Fruit fly (Drosophila melanogaster) whole organism, wandering third instar larva: ENCODE data around the gene CG1632.

ENCODE experiments used
- Abd-B ChIP-seq: fragments of >200 bp; optimal IDR thresholded peaks from 2 replicates; lab custom pipeline; 2017; ENCODE audit warnings: missing biosample characterization, missing genetic modification characterization
- CG9705 ChIP-seq: fragments of 200-800 bp; sonication (Bioruptor generic); optimal IDR thresholded peaks from 2 replicates; lab custom pipeline; 2018; ENCODE audit warnings: missing biosample characterization, mild to moderate bottlenecking, missing genetic modification characterization
- CrebA ChIP-seq: fragments of 200-800 bp; sonication (Bioruptor generic); optimal IDR thresholded peaks from 2 replicates; lab custom pipeline; 2016; ENCODE audit warnings: missing biosample characterization, mild to moderate bottlenecking, missing genetic modification characterization, borderline replicate concordance
- Dif ChIP-seq: fragments of 200-275, 200-300 bp; sonication (Bioruptor generic); optimal IDR thresholded peaks from 2 replicates; lab custom pipeline; 2018; ENCODE audit warnings: missing biosample characterization, missing genetic modification characterization; ENCODE audit not compliant: partially characterized antibody
- HLH106 ChIP-seq: fragments of 200-800 bp; optimal IDR thresholded peaks from 3 replicates; lab custom pipeline; 2019; ENCODE audit warnings: missing biosample characterization, mild to moderate bottlenecking, missing genetic modification characterization, moderate library complexity
- Myc ChIP-seq: fragments of >200 bp; optimal IDR thresholded peaks from 2 replicates; lab custom pipeline; 2017
- N ChIP-seq: fragments of >200 bp; optimal IDR thresholded peaks from 2 replicates; lab custom pipeline; 2018; ENCODE audit warnings: missing biosample characterization, missing external identifiers, missing genetic modification characterization
- Rel ChIP-seq, 2 experiments: fragments of 200-800 bp; sonication (Bioruptor generic) in 1 of 2; optimal IDR thresholded peaks; 2 replicates in 1 of 2; 3 replicates in 1 of 2; lab custom pipeline; 2016 to 2019; ENCODE audit warnings: mild to moderate bottlenecking in 2 of 2, missing biosample characterization in 2 of 2, missing genetic modification characterization in 2 of 2, moderate library complexity in 1 of 2
- Sp1 ChIP-seq: fragments of 200-800 bp; sonication (Bioruptor generic); optimal IDR thresholded peaks from 3 replicates; lab custom pipeline; 2019; ENCODE audit warnings: missing biosample characterization, mild to moderate bottlenecking, missing genetic modification characterization, moderate library complexity
- br ChIP-seq: fragments of 200-800 bp; sonication (Bioruptor generic); optimal IDR thresholded peaks from 2 replicates; lab custom pipeline; 2016; ENCODE audit warnings: missing biosample characterization, missing genetic modification characterization
- dmrt93B ChIP-seq: fragments of 200-800 bp; sonication (Bioruptor generic); optimal IDR thresholded peaks from 2 replicates; lab custom pipeline; 2018; ENCODE audit warnings: missing biosample characterization, mild to moderate bottlenecking, missing genetic modification characterization
- ey ChIP-seq: fragments of 200-800 bp; sonication (Bioruptor generic); optimal IDR thresholded peaks from 2 replicates; lab custom pipeline; 2016; ENCODE audit warnings: missing biosample characterization, missing genetic modification characterization
- foxo ChIP-seq, 2 experiments: fragments of 200-800 bp; sonication (Bioruptor generic); optimal IDR thresholded peaks; 2 replicates in 1 of 2; 3 replicates in 1 of 2; lab custom pipeline; 2016 to 2017; ENCODE audit warnings: missing biosample characterization in 2 of 2, missing genetic modification characterization in 2 of 2
- fru ChIP-seq: fragments of 200-800 bp; sonication (Bioruptor generic); optimal IDR thresholded peaks from 3 replicates; lab custom pipeline; 2016; ENCODE audit warnings: missing biosample characterization, mild to moderate bottlenecking, missing genetic modification characterization
- h ChIP-seq: fragments of 200-800 bp; sonication (Bioruptor generic); optimal IDR thresholded peaks from 3 replicates; lab custom pipeline; 2016; ENCODE audit warnings: missing biosample characterization, mild to moderate bottlenecking, missing genetic modification characterization
- jim ChIP-seq: fragments of 175-275, 200-325 bp; sonication (Bioruptor generic); optimal IDR thresholded peaks from 2 replicates; lab custom pipeline; 2016; ENCODE audit warnings: missing biosample characterization, mild to moderate bottlenecking, missing genetic modification characterization
- psq ChIP-seq: fragments of 200-800 bp; sonication (Bioruptor generic); optimal IDR thresholded peaks from 3 replicates; lab custom pipeline; 2017; ENCODE audit warnings: missing biosample characterization, mild to moderate bottlenecking, missing genetic modification characterization, moderate library complexity
- rgr ChIP-seq: fragments of 200-800 bp; sonication (Bioruptor generic); optimal IDR thresholded peaks from 3 replicates; lab custom pipeline; 2016; ENCODE audit warnings: missing biosample characterization, mild to moderate bottlenecking, missing genetic modification characterization
- sage ChIP-seq: fragments of 200-800 bp; sonication (Bioruptor generic); optimal IDR thresholded peaks from 2 replicates; lab custom pipeline; 2016; ENCODE audit warnings: missing biosample characterization, mild to moderate bottlenecking, missing genetic modification characterization
- woc ChIP-seq: sonication (Bioruptor generic); optimal IDR thresholded peaks from 2 replicates; lab custom pipeline; 2016; ENCODE audit warnings: missing biosample characterization, mild to moderate bottlenecking, missing genetic modification characterization

The CG1632 gene

dm6 chrX:8251268-8251996, 1.0 kb upstream of the CG1632 start, which contains the start of gene ND-75:
ND-75 (minus strand) TSS chrX:8251687.
- TF ChIP-seq Abd-B (GFP tag; lab: Kevin White, UChicago) (no peak), Myc (lab: Kevin White, UChicago) (peak; percentile 82)
- TF ChIP-seq, all 38 proteins: peak for 1

- TF ChIP-seq foxo (GFP tag; optimal IDR thresholded peaks at IDR 0.05; lab: Kevin White, UChicago) (peak in 1 of 2 experiments; percentile 33), br (GFP tag; lab: Kevin White, UChicago) (peak; percentile 14), h (GFP tag; lab: Kevin White, UChicago) (peak; percentile 22), woc (GFP tag; lab: Kevin White, UChicago) (no peak), jim (GFP tag; lab: Kevin White, UChicago) (no peak), rgr (GFP tag; lab: Kevin White, UChicago) (no peak), ey (GFP tag; lab: Kevin White, UChicago) (peak; percentile 24), fru (GFP tag; lab: Kevin White, UChicago) (peak; percentile 55)
Observed at dm6 chrX:8254739-8255326, 2.4 kb downstream of the CG1632 start.

- TF ChIP-seq foxo (GFP tag; optimal IDR thresholded peaks at IDR 0.05; lab: Kevin White, UChicago) (peak in 1 of 2 experiments; percentile 12), sage (no peak)
- TF ChIP-seq, all 38 proteins: peak for 1
Observed at dm6 chrX:8258281-8258802, 5.9 kb downstream of the CG1632 start.

dm6 chrX:8259881-8260280, 7.4 kb downstream of the CG1632 start:
- TF ChIP-seq h (GFP tag; lab: Kevin White, UChicago) (peak; percentile 3), CG9705 (GFP tag; lab: Kevin White, UChicago) (no peak)

- peak in 1 of 2 experiments; percentile 10 for TF ChIP-seq foxo (GFP tag; optimal IDR thresholded peaks at IDR 0.05; lab: Kevin White, UChicago)
- TF ChIP-seq dmrt93B (GFP tag; lab: Kevin White, UChicago), result no peak
- no peak for TF ChIP-seq Myc (lab: Kevin White, UChicago)
- TF ChIP-seq, all 38 proteins: peak for 1
Observed at dm6 chrX:8263236-8263635, 10.8 kb downstream of the CG1632 start.

dm6 chrX:8265261-8265660, 12.8 kb downstream of the CG1632 start:
- peak; percentile 10 for TF ChIP-seq Myc (lab: Kevin White, UChicago)
- no peak for TF ChIP-seq Sp1 (GFP tag; lab: Kevin White, UChicago)

dm6 chrX:8271363-8272061, 19.0 kb downstream of the CG1632 start, which contains the start of gene Corp:
Corp (minus strand) TSS chrX:8271409.
- TF ChIP-seq h (GFP tag; lab: Kevin White, UChicago), result peak; percentile 32
- peak; percentile 2 for TF ChIP-seq Dif (GFP tag; lab: Kevin White, UChicago)
- TF ChIP-seq sage, result no peak
- TF ChIP-seq N, result no peak
- TF ChIP-seq HLH106 (tag; lab: Kevin White, UChicago), result peak; percentile 51
- TF ChIP-seq psq (GFP tag; lab: Kevin White, UChicago), result peak; percentile 19
- TF ChIP-seq rgr (GFP tag; lab: Kevin White, UChicago), result peak; percentile 41
- TF ChIP-seq foxo (GFP tag; optimal IDR thresholded peaks at IDR 0.05; lab: Kevin White, UChicago), result peak in 1 of 2 experiments; percentile 8
- peak; percentile 16 for TF ChIP-seq Sp1 (GFP tag; lab: Kevin White, UChicago)
- no peak for TF ChIP-seq Rel (GFP tag; optimal IDR thresholded peaks at IDR 0.05; lab: Kevin White, UChicago)
- no peak for TF ChIP-seq Rel (tag; optimal IDR thresholded peaks at IDR 0.05; lab: Kevin White, UChicago)

- no peak for TF ChIP-seq Rel (GFP tag; optimal IDR thresholded peaks at IDR 0.05; lab: Kevin White, UChicago)
- TF ChIP-seq Rel (tag; optimal IDR thresholded peaks at IDR 0.05; lab: Kevin White, UChicago), result peak; percentile 73
- TF ChIP-seq CrebA (GFP tag; lab: Kevin White, UChicago), result no peak
Observed at dm6 chrX:8273291-8273690, 20.8 kb downstream of the CG1632 start, which contains the start of gene CG1636. CG1636 (plus strand) TSS chrX:8273412.
